Worm (Caenorhabditis elegans) whole organism, L1 larva: ENCODE data around the gene str-185.
A peak's percentile ranks its signal among the peaks of the same experiment; 100 is the strongest.

Experiments
- lir-3 ChIP-seq: sonication (generic microtip); optimal IDR thresholded peaks from 2 replicates; lab custom pipeline; 2016; ENCODE audit warnings: mild to moderate bottlenecking, missing genetic modification characterization, moderate library complexity, missing compliant biosample characterization; ENCODE audit not compliant: poor library complexity
- nhr-11 ChIP-seq: fragments of 150-350 bp; optimal IDR thresholded peaks from 2 replicates; lab custom pipeline; 2014; ENCODE audit warnings: missing biosample characterization, missing genetic modification characterization

DNA sequence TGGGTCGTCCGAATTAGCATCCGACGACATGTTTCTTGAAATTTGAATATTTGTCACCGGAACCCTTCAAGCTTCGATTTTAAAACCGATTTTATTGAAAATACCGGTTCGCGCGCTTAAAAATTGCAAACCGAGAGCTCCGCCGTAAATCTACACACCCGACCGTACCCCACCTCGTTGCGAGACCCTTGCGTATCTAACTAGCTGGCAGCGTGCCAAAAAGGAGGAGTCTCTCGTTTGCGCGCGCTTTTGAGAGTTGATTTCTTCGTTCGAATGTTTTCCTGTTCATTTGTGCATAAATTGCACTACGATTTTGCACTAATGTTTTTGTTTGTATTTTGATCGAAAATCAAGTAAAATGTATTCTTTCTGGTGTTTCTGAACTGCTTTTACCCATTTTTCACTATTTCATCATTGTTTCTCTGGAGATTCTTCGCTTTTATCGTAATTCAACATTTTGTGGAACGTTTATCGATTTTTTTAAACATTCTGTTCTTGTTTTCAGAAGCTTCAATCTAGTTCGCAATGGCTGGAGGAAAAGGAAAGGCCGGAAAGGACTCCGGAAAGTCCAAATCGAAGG lies 16.0 kb upstream of the str-185 start, which contains the start of the genes wapl-1 and htz-1:
- TF ChIP-seq nhr-11 (tag; lab: Kevin White, UChicago) (peak; percentile 86), lir-3 (peak; percentile 84)
